Fruit fly (Drosophila melanogaster) ovary, adult (tissue): ENCODE data around the gene tweek.

ENCODE experiments used
- CG17801 ChIP-seq: fragments of 200-800 bp; optimal IDR thresholded peaks from 2 replicates; lab custom pipeline; 2019; ENCODE audit warnings: missing biosample characterization, mild to moderate bottlenecking, missing genetic modification characterization, moderate library complexity; ENCODE audit not compliant: partially characterized antibody

The tweek gene

dm6 chr2L:16861126-16861525, 27.2 kb upstream of the tweek start, which contains the start of gene CG6012:
CG6012 (minus strand) TSS chr2L:16861489.
- no peak for TF ChIP-seq CG17801 (GFP tag; lab: Kevin White, UChicago)

- no peak for TF ChIP-seq CG17801 (GFP tag; lab: Kevin White, UChicago)
Observed at dm6 chr2L:16862526-16862925, 25.8 kb upstream of the tweek start.

- no peak for TF ChIP-seq CG17801 (GFP tag; lab: Kevin White, UChicago)
Observed at dm6 chr2L:16868897-16869324, 19.4 kb upstream of the tweek start.

- TF ChIP-seq CG17801 (GFP tag; lab: Kevin White, UChicago) = no peak
Observed at dm6 chr2L:16874924-16875323, 13.4 kb upstream of the tweek start.

dm6 chr2L:16876555-16876954, 11.7 kb upstream of the tweek start:
- no peak for TF ChIP-seq CG17801 (GFP tag; lab: Kevin White, UChicago)

dm6 chr2L:16877678-16878077, 10.6 kb upstream of the tweek start:
- TF ChIP-seq CG17801 (GFP tag; lab: Kevin White, UChicago) = no peak

- no peak for TF ChIP-seq CG17801 (GFP tag; lab: Kevin White, UChicago)
Observed at dm6 chr2L:16879288-16879687, 9.0 kb upstream of the tweek start, which contains the start of the genes CG32832, CG31743 and CG34313. CG32832 (minus strand) TSS chr2L:16879290. CG31743 (plus strand) TSS chr2L:16879517. CG34313 (plus strand) TSS chr2L:16879517.

dm6 chr2L:16880930-16881329, 7.4 kb upstream of the tweek start:
- TF ChIP-seq CG17801 (GFP tag; lab: Kevin White, UChicago) = peak; percentile 43

- TF ChIP-seq CG17801 (GFP tag; lab: Kevin White, UChicago) = no peak
Observed at dm6 chr2L:16882372-16882771, 5.9 kb upstream of the tweek start.

- TF ChIP-seq CG17801 (GFP tag; lab: Kevin White, UChicago) = no peak
Observed at dm6 chr2L:16882871-16883849, 5.1 kb upstream of the tweek start.

dm6 chr2L:16884702-16885101, 3.6 kb upstream of the tweek start:
- no peak for TF ChIP-seq CG17801 (GFP tag; lab: Kevin White, UChicago)

dm6 chr2L:16885347-16885746, 2.9 kb upstream of the tweek start:
- no peak for TF ChIP-seq CG17801 (GFP tag; lab: Kevin White, UChicago)

dm6 chr2L:16886459-16886858, 1.8 kb upstream of the tweek start:
- TF ChIP-seq CG17801 (GFP tag; lab: Kevin White, UChicago) = peak; percentile 17

- no peak for TF ChIP-seq CG17801 (GFP tag; lab: Kevin White, UChicago)
Observed at dm6 chr2L:16888574-16889376, 485 bp downstream of the tweek start.

dm6 chr2L:16889608-16890007, 1.3 kb downstream of the tweek start, which contains the start of gene CG42556:
CG42556 (plus strand) TSS chr2L:16889908.
- TF ChIP-seq CG17801 (GFP tag; lab: Kevin White, UChicago) = no peak
